Worm (Caenorhabditis elegans) whole organism, L4 larva: Measurements from ENCODE around the gene baz-2.

Experiments used
- F26F4.8 ChIP-seq: fragments of 200-800 bp; sonication (Bioruptor generic); conservative IDR thresholded peaks from 2 replicates; pipeline ENCODE4 v1.3.6; 2022; ENCODE audit warnings: missing genetic modification characterization, missing compliant biosample characterization
- F37D6.2 ChIP-seq: sonication (generic microtip); optimal IDR thresholded peaks from 2 replicates; lab custom pipeline; 2016; ENCODE audit warnings: mild to moderate bottlenecking, missing genetic modification characterization, missing compliant biosample characterization
- T26A8.4 ChIP-seq: fragments of 200-800 bp; sonication (Bioruptor generic); IDR thresholded peaks from 2 replicates; pipeline ENCODE4 v1.3.6; 2022; ENCODE audit warnings: missing genetic modification characterization, missing compliant biosample characterization
- ZK337.2 ChIP-seq: fragments of 200-800 bp; sonication (Bioruptor generic); IDR thresholded peaks from 2 replicates; pipeline ENCODE4 v1.3.6; 2022; ENCODE audit warnings: missing genetic modification reagents, missing genetic modification characterization, missing compliant biosample characterization
- aha-1 ChIP-seq: fragments of 150-350 bp; peaks from one replicate; lab custom pipeline; 2014; ENCODE audit warnings: missing biosample characterization, missing genetic modification characterization
- arid-1 ChIP-seq: fragments of 200-800 bp; sonication (Bioruptor generic); conservative IDR thresholded peaks from 2 replicates; pipeline ENCODE4 v1.3.6; 2022; ENCODE audit warnings: missing genetic modification reagents, missing genetic modification characterization, missing compliant biosample characterization
- ceh-20 ChIP-seq: fragments of 200-800 bp; sonication (Bioruptor generic); IDR thresholded peaks from 2 replicates; pipeline ENCODE4 v1.3.6; 2022; ENCODE audit warnings: missing genetic modification reagents, missing genetic modification characterization, missing compliant biosample characterization
- ceh-44 ChIP-seq: fragments of 200-800 bp; sonication (Bioruptor generic); IDR thresholded peaks from 2 replicates; pipeline ENCODE4 v1.3.6; 2022; ENCODE audit warnings: missing genetic modification reagents, missing genetic modification characterization, missing compliant biosample characterization
- cey-2 ChIP-seq: sonication (generic microtip); optimal IDR thresholded peaks from 3 replicates; lab custom pipeline; 2017; ENCODE audit warnings: missing genetic modification characterization, mild to moderate bottlenecking, missing compliant biosample characterization, antibody characterized with exemption, borderline replicate concordance; ENCODE audit not compliant: insufficient read depth
- daf-12 ChIP-seq: fragments of 150-350 bp; optimal IDR thresholded peaks from 2 replicates; lab custom pipeline; 2014; ENCODE audit warnings: missing biosample characterization, missing genetic modification reagents, missing genetic modification characterization
- dmd-6 ChIP-seq: fragments of 200-800 bp; sonication (Bioruptor generic); IDR thresholded peaks from 2 replicates; pipeline ENCODE4 v1.3.6; 2022; ENCODE audit warnings: missing genetic modification reagents, missing genetic modification characterization, missing compliant biosample characterization
- dmd-8 ChIP-seq: fragments of 200-800 bp; sonication (Bioruptor generic); IDR thresholded peaks from 2 replicates; pipeline ENCODE4 v1.3.6; 2022; ENCODE audit warnings: missing genetic modification characterization, missing compliant biosample characterization
- duxl-1 ChIP-seq: sonication (generic microtip); optimal IDR thresholded peaks from 2 replicates; lab custom pipeline; 2016; ENCODE audit warnings: mild to moderate bottlenecking, missing genetic modification characterization, moderate library complexity, missing compliant biosample characterization; ENCODE audit not compliant: poor library complexity
- dve-1 ChIP-seq: sonication (generic microtip); optimal IDR thresholded peaks from 2 replicates; lab custom pipeline; 2017; ENCODE audit warnings: antibody characterized with exemption, mild to moderate bottlenecking, missing genetic modification characterization, missing compliant biosample characterization; ENCODE audit not compliant: insufficient read depth
- egl-27 ChIP-seq: sonication (generic microtip); optimal IDR thresholded peaks from 3 replicates; lab custom pipeline; 2017; ENCODE audit warnings: missing biosample characterization, missing genetic modification reagents, missing genetic modification characterization
- egl-43 ChIP-seq: fragments of 200-800 bp; sonication (Bioruptor generic); IDR thresholded peaks from 2 replicates; pipeline ENCODE4 v1.3.6; 2022; ENCODE audit warnings: missing genetic modification reagents, missing genetic modification characterization, missing compliant biosample characterization
- hif-1 ChIP-seq, 2 experiments: sonication (generic microtip); optimal IDR thresholded peaks; 2 replicates each; lab custom pipeline; 2016 to 2017; ENCODE audit warnings: missing compliant biosample characterization in 2 of 2, missing genetic modification characterization in 2 of 2, missing genetic modification reagents in 2 of 2, missing genotype in 2 of 2, mild to moderate bottlenecking in 1 of 2
- hlh-30 ChIP-seq: sonication (generic microtip); optimal IDR thresholded peaks from 2 replicates; lab custom pipeline; 2017; ENCODE audit warnings: antibody characterized with exemption, mild to moderate bottlenecking, missing genetic modification characterization, missing compliant biosample characterization; ENCODE audit not compliant: insufficient read depth
- lin-15B ChIP-seq: fragments of 150-350 bp; sonication (generic microtip); optimal IDR thresholded peaks from 3 replicates; lab custom pipeline; 2014; ENCODE audit warnings: missing biosample characterization, missing genetic modification characterization
- lin-29 ChIP-seq: fragments of 200-800 bp; sonication (Bioruptor generic); IDR thresholded peaks from 2 replicates; pipeline ENCODE4 v1.3.6; 2022; ENCODE audit warnings: missing genetic modification reagents, missing genetic modification characterization, missing compliant biosample characterization
- lin-39 ChIP-seq: fragments of 150-350 bp; optimal IDR thresholded peaks from 2 replicates; lab custom pipeline; 2014; ENCODE audit warnings: missing biosample characterization, missing genetic modification reagents, missing genetic modification characterization
- lir-3 ChIP-seq: sonication (generic microtip); optimal IDR thresholded peaks from 2 replicates; lab custom pipeline; 2016; ENCODE audit warnings: mild to moderate bottlenecking, missing genetic modification characterization, missing compliant biosample characterization
- lsy-2 ChIP-seq, 2 experiments: fragments of 150-350 bp in 1 of 2; sonication (generic microtip) in 1 of 2; optimal IDR thresholded peaks; 2 replicates each; lab custom pipeline; 2014 to 2017; ENCODE audit warnings: missing biosample characterization in 2 of 2, missing genetic modification characterization in 2 of 2
- mdl-1 ChIP-seq, 2 experiments: fragments of 150-350 bp in 1 of 2; sonication (generic microtip) in 1 of 2; optimal IDR thresholded peaks; 2 replicates each; lab custom pipeline; 2014 to 2017; ENCODE audit warnings: missing biosample characterization in 2 of 2, missing genetic modification characterization in 2 of 2
- mep-1 ChIP-seq: fragments of 150-350 bp; sonication (generic microtip); optimal IDR thresholded peaks from 3 replicates; lab custom pipeline; 2014; ENCODE audit warnings: missing biosample characterization, missing genetic modification characterization
- mes-2 ChIP-seq: sonication (generic microtip); optimal IDR thresholded peaks from 2 replicates; lab custom pipeline; 2016; ENCODE audit warnings: missing genotype, mild to moderate bottlenecking, missing genetic modification characterization, missing compliant biosample characterization; ENCODE audit not compliant: poor library complexity, severe bottlenecking
- mxl-3 ChIP-seq: fragments of 200-800 bp; sonication (Bioruptor generic); optimal IDR thresholded peaks from 2 replicates; lab custom pipeline; 2018; ENCODE audit warnings: mild to moderate bottlenecking, missing genetic modification characterization, missing compliant biosample characterization
- nhr-10 ChIP-seq: fragments of 150-350 bp; optimal IDR thresholded peaks from 2 replicates; lab custom pipeline; 2014; ENCODE audit warnings: missing biosample characterization, missing genetic modification characterization
- nhr-28 ChIP-seq: fragments of 150-350 bp; optimal IDR thresholded peaks from 2 replicates; lab custom pipeline; 2014; ENCODE audit warnings: missing biosample characterization, missing genetic modification characterization
- nhr-41 ChIP-seq: fragments of 200-800 bp; sonication (Bioruptor generic); IDR thresholded peaks from 2 replicates; pipeline ENCODE4 v1.3.6; 2022; ENCODE audit warnings: missing genetic modification reagents, missing genetic modification characterization, missing compliant biosample characterization
- nhr-77 ChIP-seq: fragments of 150-350 bp; optimal IDR thresholded peaks from 2 replicates; lab custom pipeline; 2014; ENCODE audit warnings: missing biosample characterization, missing genetic modification characterization
- pha-4 ChIP-seq, 2 experiments: fragments of 150-350 bp in 1 of 2; fragments of 200-800 bp in 1 of 2; sonication (Bioruptor generic) in 1 of 2; IDR thresholded peaks in 1 of 2; optimal IDR thresholded peaks in 1 of 2; 2 replicates each; pipeline versions ENCODE4 v1.3.6 to Lab custom; 2014 to 2022; ENCODE audit warnings: missing genetic modification characterization in 2 of 2, missing genetic modification reagents in 2 of 2, missing biosample characterization in 1 of 2, missing compliant biosample characterization in 1 of 2
- php-3 ChIP-seq: fragments of 200-800 bp; sonication (Bioruptor generic); IDR thresholded peaks from 2 replicates; pipeline ENCODE4 v1.3.6; 2022; ENCODE audit warnings: missing genetic modification reagents, missing genetic modification characterization, missing compliant biosample characterization
- pqm-1 ChIP-seq: sonication (generic microtip); optimal IDR thresholded peaks from 2 replicates; lab custom pipeline; 2017; ENCODE audit warnings: missing biosample characterization, missing genetic modification characterization
- saeg-2 ChIP-seq: fragments of 200-800 bp; sonication (Bioruptor generic); IDR thresholded peaks from 2 replicates; pipeline ENCODE4 v1.3.6; 2022; ENCODE audit warnings: missing genetic modification reagents, missing genetic modification characterization, missing compliant biosample characterization
- set-16 ChIP-seq: fragments of 200-800 bp; sonication (Bioruptor generic); IDR thresholded peaks from 2 replicates; pipeline ENCODE4 v1.3.6; 2022; ENCODE audit warnings: missing genetic modification reagents, missing genetic modification characterization, missing compliant biosample characterization
- snpc-4 ChIP-seq: fragments of 150-350 bp; optimal IDR thresholded peaks from 2 replicates; lab custom pipeline; 2014; ENCODE audit warnings: missing biosample characterization, missing genetic modification characterization
- unc-130 ChIP-seq: sonication (generic microtip); optimal IDR thresholded peaks from 2 replicates; lab custom pipeline; 2016; ENCODE audit warnings: missing genetic modification reagents, missing genetic modification characterization, missing compliant biosample characterization
- unc-62 ChIP-seq, 3 experiments: fragments of 150-350 bp in 1 of 3; sonication (generic microtip); optimal IDR thresholded peaks in 2 of 3; peaks in 1 of 3; 1 replicate in 1 of 3; 2 replicates in 2 of 3; lab custom pipeline; 2014 to 2017; ENCODE audit warnings: missing biosample characterization in 3 of 3, missing genetic modification characterization in 3 of 3, missing genetic modification reagents in 3 of 3, missing genotype in 1 of 3
- vab-7 ChIP-seq: fragments of 200-800 bp; sonication (Bioruptor generic); IDR thresholded peaks from 2 replicates; pipeline ENCODE4 v1.3.6; 2022; ENCODE audit warnings: missing genetic modification reagents, missing genetic modification characterization, missing compliant biosample characterization
- zip-2 ChIP-seq: fragments of 150-350 bp; optimal IDR thresholded peaks from 2 replicates; lab custom pipeline; 2014; ENCODE audit warnings: missing biosample characterization, missing genetic modification characterization
- ztf-11 ChIP-seq: fragments of 150-350 bp; optimal IDR thresholded peaks from 2 replicates; lab custom pipeline; 2014; ENCODE audit warnings: missing biosample characterization, missing genetic modification characterization

The baz-2 gene

ce11 chrIII:7648841-7649240 is 7.0 kb downstream of the baz-2 start:
- 0 out of 2 replicates have a peak, but pooled peaks have one; percentile 40 for TF ChIP-seq egl-43 (GFP tag; lab: Robert Waterston, UW)
- peak; percentile 83 for TF ChIP-seq set-16 (GFP tag; lab: Robert Waterston, UW)
- peak in 1 of 2 experiments; percentile 31 for TF ChIP-seq unc-62 (GFP tag; optimal IDR thresholded peaks at IDR 0.05 in 1 of 2; lab: Kevin White, UChicago)
- TF ChIP-seq unc-62 (tag; optimal IDR thresholded peaks at IDR 0.05; lab: Kevin White, UChicago) = no peak
- TF ChIP-seq pqm-1 (tag; lab: Kevin White, UChicago) = no peak
- TF ChIP-seq ztf-11 (tag; lab: Kevin White, UChicago) = no peak

ce11 chrIII:7645075-7645474 is 10.8 kb downstream of the baz-2 start:
- TF ChIP-seq mxl-3 = no peak
- TF ChIP-seq duxl-1 (tag; lab: Kevin White, UChicago) = no peak
- peak; percentile 10 for TF ChIP-seq nhr-28 (tag; lab: Kevin White, UChicago)
- TF ChIP-seq arid-1 (GFP tag; lab: Robert Waterston, UW) = no peak
- no peak for TF ChIP-seq ceh-44 (GFP tag; lab: Robert Waterston, UW)
- TF ChIP-seq hlh-30 (tag; lab: Kevin White, UChicago) = peak; percentile 9
- peak in 1 of 2 experiments; percentile 96 for TF ChIP-seq unc-62 (GFP tag; optimal IDR thresholded peaks at IDR 0.05 in 1 of 2; lab: Kevin White, UChicago)
- TF ChIP-seq unc-62 (tag; optimal IDR thresholded peaks at IDR 0.05; lab: Kevin White, UChicago) = no peak
- no peak for TF ChIP-seq nhr-77 (tag; lab: Kevin White, UChicago)
- TF ChIP-seq, all 104 proteins: peak for 3

- TF ChIP-seq aha-1 (peak; percentile 9), saeg-2 (no peak), lin-29 (no peak), ZK337.2 (GFP tag; lab: Robert Waterston, UW) (no peak), zip-2 (tag; lab: Kevin White, UChicago) (no peak), lir-3 (no peak), unc-130 (GFP tag; lab: Kevin White, UChicago) (no peak), arid-1 (GFP tag; lab: Robert Waterston, UW) (no peak), F37D6.2 (no peak), pha-4 (GFP tag; IDR thresholded peaks at IDR 0.05; lab: Robert Waterston, UW) (no peak), pha-4 (tag; optimal IDR thresholded peaks at IDR 0.05; lab: Kevin White, UChicago) (peak; percentile 21), snpc-4 (no peak), lin-39 (no peak), mes-2 (tag; lab: Kevin White, UChicago) (no peak), mdl-1 (tag; optimal IDR thresholded peaks at IDR 0.05; lab: Kevin White, UChicago) (peak in 1 of 2 experiments; percentile 89), nhr-28 (tag; lab: Kevin White, UChicago) (peak; percentile 72), ceh-20 (GFP tag; lab: Robert Waterston, UW) (peak; percentile 80), dve-1 (tag; lab: Kevin White, UChicago) (peak; percentile 86), pqm-1 (tag; lab: Kevin White, UChicago) (peak; percentile 95), nhr-41 (GFP tag; lab: Robert Waterston, UW) (0 out of 2 replicates have a peak, but pooled peaks have one; percentile 53), lsy-2 (tag; optimal IDR thresholded peaks at IDR 0.05; lab: Kevin White, UChicago) (peak in 1 of 2 experiments; percentile 78), daf-12 (tag; lab: Kevin White, UChicago) (no peak), dmd-6 (GFP tag; lab: Robert Waterston, UW) (peak; percentile 88), duxl-1 (tag; lab: Kevin White, UChicago) (peak; percentile 8), dmd-8 (GFP tag; lab: Robert Waterston, UW) (no peak), vab-7 (GFP tag; lab: Robert Waterston, UW) (no peak), mxl-3 (peak; percentile 95), T26A8.4 (no peak), F26F4.8 (GFP tag; lab: Robert Waterston, UW) (no peak), mep-1 (tag; lab: Kevin White, UChicago) (peak; percentile 68), cey-2 (tag; lab: Kevin White, UChicago) (no peak), hif-1 (tag; optimal IDR thresholded peaks at IDR 0.05; lab: Kevin White, UChicago) (no peak), egl-27 (tag; lab: Kevin White, UChicago) (no peak), nhr-10 (tag; lab: Kevin White, UChicago) (peak; percentile 45), lin-15B (tag; lab: Kevin White, UChicago) (no peak), php-3 (GFP tag; lab: Robert Waterston, UW) (peak; percentile 96)
These were observed 11.8 kb downstream of the baz-2 start for ce11 chrIII:7643902-7644641.
